Fruit fly (Drosophila melanogaster) whole organism, prepupa: ENCODE results near the gene Rab9.

Source experiments
- Blimp-1 ChIP-seq: fragments of 200-800 bp; sonication (Bioruptor generic); optimal IDR thresholded peaks from 3 replicates; lab custom pipeline; 2017; ENCODE audit warnings: missing biosample characterization, missing genetic modification characterization, mild to moderate bottlenecking, moderate library complexity, missing genetic modification reagents
- CG15336 ChIP-seq: fragments of 200-800 bp; sonication (Bioruptor generic); IDR thresholded peaks from 2 replicates; pipeline ENCODE4 v1.3.6; 2022; ENCODE audit warnings: missing biosample characterization, missing genetic modification characterization
- CG1621 ChIP-seq: fragments of 200-800 bp; sonication (Bioruptor generic); optimal IDR thresholded peaks from 3 replicates; lab custom pipeline; 2018; ENCODE audit warnings: missing biosample characterization, mild to moderate bottlenecking, missing genetic modification characterization
- CG16779 ChIP-seq: fragments of 200-800 bp; sonication (Bioruptor generic); optimal IDR thresholded peaks from 3 replicates; lab custom pipeline; 2017; ENCODE audit warnings: missing biosample characterization, mild to moderate bottlenecking, missing genetic modification characterization
- CG34406 ChIP-seq: fragments of 200-800 bp; sonication (Bioruptor generic); optimal IDR thresholded peaks from 3 replicates; lab custom pipeline; 2016; ENCODE audit warnings: missing biosample characterization, missing genetic modification characterization
- CG4318 ChIP-seq: fragments of 200-800 bp; sonication (Bioruptor generic); optimal IDR thresholded peaks from 3 replicates; lab custom pipeline; 2017; ENCODE audit warnings: missing biosample characterization, mild to moderate bottlenecking, missing genetic modification characterization
- CG6163 ChIP-seq: fragments of 200-800 bp; sonication (Bioruptor generic); IDR thresholded peaks from 3 replicates; pipeline ENCODE4 v1.3.6; 2022; ENCODE audit warnings: missing biosample characterization, missing genetic modification characterization
- CG6792 ChIP-seq: fragments of 200-800 bp; sonication (Bioruptor generic); optimal IDR thresholded peaks from 3 replicates; lab custom pipeline; 2016; ENCODE audit warnings: missing biosample characterization, missing genetic modification characterization
- CG6808 ChIP-seq: fragments of 200-800 bp; sonication (Bioruptor generic); optimal IDR thresholded peaks from 3 replicates; lab custom pipeline; 2017; ENCODE audit warnings: missing biosample characterization, missing genetic modification characterization, mild to moderate bottlenecking, moderate library complexity, missing genetic modification reagents
- CG6854 ChIP-seq: fragments of 200-800 bp; sonication (Bioruptor generic); optimal IDR thresholded peaks from 2 replicates; lab custom pipeline; 2017; ENCODE audit warnings: missing biosample characterization, mild to moderate bottlenecking, missing genetic modification characterization
- CG7368 ChIP-seq: fragments of 200-800 bp; sonication (Bioruptor generic); optimal IDR thresholded peaks from 3 replicates; lab custom pipeline; 2016; ENCODE audit warnings: missing biosample characterization, missing genetic modification characterization
- CG8119 ChIP-seq: fragments of 200-800 bp; sonication (Bioruptor generic); IDR thresholded peaks from 3 replicates; pipeline ENCODE4 v1.3.6; 2022; ENCODE audit warnings: missing biosample characterization, missing genetic modification characterization
- CG8319 ChIP-seq: fragments of 200-800 bp; sonication (Bioruptor generic); optimal IDR thresholded peaks from 3 replicates; lab custom pipeline; 2016; ENCODE audit warnings: missing biosample characterization, missing genetic modification characterization
- CG9139 ChIP-seq: fragments of 200-800 bp; sonication (Bioruptor generic); optimal IDR thresholded peaks from 3 replicates; lab custom pipeline; 2017; ENCODE audit warnings: missing biosample characterization, mild to moderate bottlenecking, missing genetic modification characterization
- Eip93F ChIP-seq: fragments of 200-800 bp; sonication (Bioruptor generic); optimal IDR thresholded peaks from 2 replicates; lab custom pipeline; 2016; ENCODE audit warnings: missing biosample characterization, mild to moderate bottlenecking, missing genetic modification characterization
- Hr39 ChIP-seq: fragments of 200-800 bp; sonication (Bioruptor generic); optimal IDR thresholded peaks from 2 replicates; lab custom pipeline; 2016; ENCODE audit warnings: missing biosample characterization, missing genetic modification characterization
- OdsH ChIP-seq: fragments of 200-800 bp; sonication (Bioruptor generic); optimal IDR thresholded peaks from 3 replicates; lab custom pipeline; 2016; ENCODE audit warnings: missing biosample characterization, missing genetic modification characterization
- Smox ChIP-seq: fragments of 200-800 bp; sonication (Bioruptor generic); optimal IDR thresholded peaks from 3 replicates; lab custom pipeline; 2016; ENCODE audit warnings: missing biosample characterization, missing genetic modification characterization
- Sox15 ChIP-seq: fragments of 200-800 bp; sonication (Bioruptor generic); optimal IDR thresholded peaks from 3 replicates; lab custom pipeline; 2016; ENCODE audit warnings: missing biosample characterization, missing genetic modification characterization
- achi ChIP-seq: fragments of 200-800 bp; sonication (Bioruptor generic); optimal IDR thresholded peaks from 3 replicates; lab custom pipeline; 2016; ENCODE audit warnings: missing biosample characterization, missing genetic modification characterization
- dac ChIP-seq: fragments of 200-800 bp; sonication (Bioruptor generic); optimal IDR thresholded peaks from 2 replicates; lab custom pipeline; 2017; ENCODE audit warnings: missing biosample characterization, mild to moderate bottlenecking, missing genetic modification characterization
- fd59A ChIP-seq: fragments of 200-800 bp; sonication (Bioruptor generic); optimal IDR thresholded peaks from 2 replicates; lab custom pipeline; 2017; ENCODE audit warnings: missing biosample characterization, mild to moderate bottlenecking, missing genetic modification characterization, missing genetic modification reagents
- fkh ChIP-seq: fragments of 200-800 bp; sonication (Bioruptor generic); optimal IDR thresholded peaks from 3 replicates; lab custom pipeline; 2017; ENCODE audit warnings: missing biosample characterization, mild to moderate bottlenecking, missing genetic modification characterization, moderate library complexity
- net ChIP-seq: fragments of 200-800 bp; sonication (Bioruptor generic); optimal IDR thresholded peaks from 3 replicates; lab custom pipeline; 2016; ENCODE audit warnings: missing biosample characterization, missing genetic modification characterization
- pdm3 ChIP-seq: fragments of 200-800 bp; sonication (Bioruptor generic); optimal IDR thresholded peaks from 3 replicates; lab custom pipeline; 2016; ENCODE audit warnings: missing biosample characterization, missing genetic modification characterization
- spab ChIP-seq: fragments of 200-800 bp; sonication (Bioruptor generic); optimal IDR thresholded peaks from 2 replicates; lab custom pipeline; 2017; ENCODE audit warnings: missing biosample characterization, mild to moderate bottlenecking, missing genetic modification characterization, missing genetic modification reagents
- svp ChIP-seq: fragments of 200-800 bp; sonication (Bioruptor generic); peaks from one replicate; lab custom pipeline; 2016; ENCODE audit warnings: missing biosample characterization, missing genetic modification characterization
- topi ChIP-seq: fragments of 200-800 bp; sonication (Bioruptor generic); optimal IDR thresholded peaks from 3 replicates; lab custom pipeline; 2016; ENCODE audit warnings: missing biosample characterization, missing genetic modification characterization

The Rab9 gene

dm6 chr2L:19472256-19472655 lies 39.9 kb downstream of the Rab9 start:
- TF ChIP-seq pdm3 (GFP tag; lab: Kevin White, UChicago) (no peak), CG8119 (GFP tag; lab: Robert Waterston, UW) (no peak), Blimp-1 (GFP tag; lab: Kevin White, UChicago) (no peak), CG4318 (GFP tag; lab: Kevin White, UChicago) (no peak), Hr39 (GFP tag; lab: Kevin White, UChicago) (no peak), fd59A (GFP tag; lab: Kevin White, UChicago) (no peak), topi (GFP tag; lab: Kevin White, UChicago) (no peak), Smox (GFP tag; lab: Kevin White, UChicago) (no peak), spab (GFP tag; lab: Kevin White, UChicago) (no peak), OdsH (GFP tag; lab: Kevin White, UChicago) (no peak), CG16779 (no peak), CG9139 (GFP tag; lab: Kevin White, UChicago) (no peak), fkh (GFP tag; lab: Kevin White, UChicago) (no peak)

dm6 chr2L:19473397-19474009 lies 41.1 kb downstream of the Rab9 start:
- TF ChIP-seq svp (GFP tag; lab: Kevin White, UChicago) (peak; percentile 59), net (GFP tag; lab: Kevin White, UChicago) (no peak)

DNA sequence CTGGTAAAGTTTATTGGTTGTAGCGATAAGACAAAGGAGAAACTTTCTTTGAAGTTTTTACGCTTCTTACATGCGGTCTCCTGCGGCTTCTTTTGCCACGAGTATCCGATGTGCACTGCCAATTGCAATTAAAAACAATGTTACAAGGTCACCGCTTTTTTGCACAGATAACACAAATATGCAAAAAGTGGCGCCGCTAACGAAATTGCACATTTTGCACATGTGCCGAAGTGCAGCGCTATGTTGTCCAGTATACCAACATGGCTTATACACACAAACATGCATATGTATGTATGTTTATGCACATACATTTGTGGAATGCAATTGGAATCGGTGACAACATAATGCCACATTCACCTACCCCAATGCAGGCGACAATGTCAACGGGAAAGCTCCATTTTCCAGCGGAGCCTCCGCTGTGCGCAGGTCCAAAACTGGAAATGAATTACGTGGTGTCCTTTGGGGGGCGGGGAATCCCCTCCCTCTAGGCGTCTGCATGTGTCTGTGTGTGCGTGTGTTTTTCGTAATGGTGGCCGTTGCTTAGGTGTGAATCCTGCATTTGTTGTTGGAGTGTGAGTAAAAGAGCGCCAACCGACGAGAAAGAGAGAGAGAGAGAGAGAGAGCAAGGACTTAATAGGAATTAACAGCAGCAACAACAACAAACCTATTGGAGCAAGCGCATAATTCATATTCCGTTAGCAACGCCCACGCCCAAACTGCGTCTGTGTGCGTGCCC lies 47.0 kb downstream of the Rab9 start:
- TF ChIP-seq CG6808 (no peak), dac (GFP tag; lab: Kevin White, UChicago) (no peak), svp (GFP tag; lab: Kevin White, UChicago) (peak; percentile 45), CG9139 (GFP tag; lab: Kevin White, UChicago) (no peak), CG6792 (no peak), achi (GFP tag; lab: Kevin White, UChicago) (no peak)

- TF ChIP-seq fd59A (GFP tag; lab: Kevin White, UChicago) (no peak), svp (GFP tag; lab: Kevin White, UChicago) (peak; percentile 23)
Observed at dm6 chr2L:19480406-19481334, 48.3 kb downstream of the Rab9 start.

- TF ChIP-seq CG7368 (GFP tag; lab: Kevin White, UChicago): no peak
- TF ChIP-seq CG6854 (GFP tag; lab: Kevin White, UChicago): no peak
- TF ChIP-seq CG15336 (GFP tag; lab: Robert Waterston, UW): no peak
- TF ChIP-seq CG6163: no peak
- no peak for TF ChIP-seq CG8119 (GFP tag; lab: Robert Waterston, UW)
- no peak for TF ChIP-seq Sox15
- no peak for TF ChIP-seq topi (GFP tag; lab: Kevin White, UChicago)
- TF ChIP-seq CG8319: no peak
- TF ChIP-seq Eip93F (GFP tag; lab: Kevin White, UChicago): no peak
- no peak for TF ChIP-seq fkh (GFP tag; lab: Kevin White, UChicago)
- TF ChIP-seq CG34406: no peak
- no peak for TF ChIP-seq CG1621 (tag; lab: Kevin White, UChicago)
Observed at dm6 chr2L:19484539-19484938, 52.2 kb downstream of the Rab9 start, which contains the start of the genes CG10195 and CG13084. CG10195 (minus strand) TSS chr2L:19484705. CG13084 (plus strand) TSS chr2L:19484930.
